Worm (Caenorhabditis elegans): Measurements from ENCODE around the gene F49A5.10.

ce11 chrV:16869740-16870139, 5.3 kb upstream of the F49A5.10 start, which contains the start of gene clec-33:
- TF ChIP-seq ama-1 (optimal IDR thresholded peaks at IDR 0.05) (no peak), ama-1 (GFP tag; optimal IDR thresholded peaks at IDR 0.05) (no peak), madf-10 (tag; optimal IDR thresholded peaks at IDR 0.05) (no peak), fkh-3 (tag; optimal IDR thresholded peaks at IDR 0.05) (no peak), unc-130 (GFP tag; optimal IDR thresholded peaks at IDR 0.05) (no peak), nhr-90 (tag; optimal IDR thresholded peaks at IDR 0.05) (no peak), ztf-6 (GFP tag; IDR thresholded peaks at IDR 0.05) (no peak), Y53G8AR.9 (GFP tag; conservative IDR thresholded peaks at IDR 0.05) (no peak), let-607 (tag; optimal IDR thresholded peaks at IDR 0.05) (no peak), pha-4 (tag; optimal IDR thresholded peaks at IDR 0.05) (no peak), ekl-4 (GFP tag; IDR thresholded peaks at IDR 0.05) (no peak), C17E4.6 (GFP tag; IDR thresholded peaks at IDR 0.05) (no peak)

Data from whole organism, young adult.